Worm (Caenorhabditis elegans) whole organism, late embryonic: ENCODE data around the gene srz-102.
"Not testable (repeated sequence)": the region's sequence is repeated elsewhere in the genome, so short reads cannot be mapped to it uniquely, and the experiment has no call there.

ENCODE experiments used
- F13H6.1 ChIP-seq: sonication (generic microtip); optimal IDR thresholded peaks from 2 replicates; lab custom pipeline; 2016; ENCODE audit warnings: missing genetic modification characterization, missing compliant biosample characterization
- ama-1 ChIP-seq: fragments of 150-350 bp; optimal IDR thresholded peaks from 2 replicates; lab custom pipeline; 2014
- ceh-24 ChIP-seq: sonication (generic microtip); optimal IDR thresholded peaks from 2 replicates; lab custom pipeline; 2016; ENCODE audit warnings: mild to moderate bottlenecking, missing genetic modification characterization, missing compliant biosample characterization
- ceh-30 ChIP-seq: fragments of 150-350 bp; optimal IDR thresholded peaks from 2 replicates; lab custom pipeline; 2014; ENCODE audit warnings: missing biosample characterization, missing genetic modification characterization
- ceh-31 ChIP-seq: sonication (generic microtip); optimal IDR thresholded peaks from 2 replicates; lab custom pipeline; 2016; ENCODE audit warnings: missing genetic modification characterization, missing compliant biosample characterization
- ceh-34 ChIP-seq: sonication (generic microtip); optimal IDR thresholded peaks from 2 replicates; lab custom pipeline; 2016; ENCODE audit warnings: mild to moderate bottlenecking, missing genetic modification characterization, missing compliant biosample characterization
- ceh-45 ChIP-seq: fragments of 200-800 bp; sonication (Bioruptor generic); IDR thresholded peaks from 2 replicates; pipeline ENCODE4 v1.3.6; 2022; ENCODE audit warnings: missing genetic modification reagents, missing genetic modification characterization, missing compliant biosample characterization
- ceh-9 ChIP-seq: sonication (generic microtip); optimal IDR thresholded peaks from 2 replicates; lab custom pipeline; 2016; ENCODE audit warnings: mild to moderate bottlenecking, missing genetic modification characterization, inconsistent platforms, missing compliant biosample characterization
- dmd-4 ChIP-seq: sonication (generic microtip); optimal IDR thresholded peaks from 2 replicates; lab custom pipeline; 2016; ENCODE audit warnings: borderline replicate concordance, missing genetic modification characterization, missing compliant biosample characterization
- dve-1 ChIP-seq: sonication (generic microtip); optimal IDR thresholded peaks from 2 replicates; lab custom pipeline; 2017; ENCODE audit warnings: antibody characterized with exemption, mild to moderate bottlenecking, missing genetic modification characterization, missing compliant biosample characterization
- elt-4 ChIP-seq: sonication (generic microtip); optimal IDR thresholded peaks from 2 replicates; lab custom pipeline; 2016; ENCODE audit warnings: missing genetic modification characterization, missing compliant biosample characterization
- fax-1 ChIP-seq: sonication (generic microtip); optimal IDR thresholded peaks from 2 replicates; lab custom pipeline; 2016; ENCODE audit warnings: missing genotype, missing genetic modification characterization, missing compliant biosample characterization
- gmeb-2 ChIP-seq: sonication (generic microtip); optimal IDR thresholded peaks from 2 replicates; lab custom pipeline; 2016; ENCODE audit warnings: missing genetic modification characterization, inconsistent platforms, missing compliant biosample characterization
- hlh-13 ChIP-seq: fragments of 200-800 bp; sonication (Bioruptor generic); optimal IDR thresholded peaks from 2 replicates; lab custom pipeline; 2018; ENCODE audit warnings: mild to moderate bottlenecking, missing genetic modification characterization, missing compliant biosample characterization
- hlh-15 ChIP-seq: sonication (generic microtip); optimal IDR thresholded peaks from 2 replicates; lab custom pipeline; 2016; ENCODE audit warnings: missing genetic modification characterization, missing compliant biosample characterization
- hlh-30 ChIP-seq: sonication (generic microtip); optimal IDR thresholded peaks from 2 replicates; lab custom pipeline; 2017; ENCODE audit warnings: antibody characterized with exemption, missing genetic modification characterization, missing compliant biosample characterization; ENCODE audit not compliant: insufficient read depth
- hlh-8 ChIP-seq: sonication (generic microtip); optimal IDR thresholded peaks from 2 replicates; lab custom pipeline; 2016; ENCODE audit warnings: missing genotype, missing genetic modification characterization, missing compliant biosample characterization
- madf-2 ChIP-seq: sonication (generic microtip); optimal IDR thresholded peaks from 2 replicates; lab custom pipeline; 2017; ENCODE audit warnings: missing genetic modification characterization, missing compliant biosample characterization
- mec-3 ChIP-seq: sonication (generic microtip); optimal IDR thresholded peaks from 2 replicates; lab custom pipeline; 2016; ENCODE audit warnings: borderline replicate concordance, missing genetic modification characterization, missing compliant biosample characterization
- nhr-232 ChIP-seq: sonication (generic microtip); optimal IDR thresholded peaks from 2 replicates; lab custom pipeline; 2016; ENCODE audit warnings: missing genetic modification characterization, missing compliant biosample characterization
- odd-2 ChIP-seq: sonication (generic microtip); optimal IDR thresholded peaks from 2 replicates; lab custom pipeline; 2017; ENCODE audit warnings: antibody characterized with exemption, mild to moderate bottlenecking, missing genetic modification characterization, missing compliant biosample characterization
- pha-2 ChIP-seq: sonication (generic microtip); optimal IDR thresholded peaks from 2 replicates; lab custom pipeline; 2017; ENCODE audit warnings: mild to moderate bottlenecking, missing genetic modification characterization, missing compliant biosample characterization
- pha-4 ChIP-seq: fragments of 150-350 bp; optimal IDR thresholded peaks from 2 replicates; lab custom pipeline; 2018; ENCODE audit warnings: missing biosample characterization, missing genetic modification reagents, missing genetic modification characterization
- sdc-2 ChIP-seq: sonication (generic microtip); optimal IDR thresholded peaks from 2 replicates; lab custom pipeline; 2016; ENCODE audit warnings: missing genotype, missing genetic modification characterization, missing compliant biosample characterization
- sox-2 ChIP-seq: fragments of 200-800 bp; sonication (Bioruptor generic); IDR thresholded peaks from 2 replicates; pipeline ENCODE4 v1.3.6; 2022; ENCODE audit warnings: missing genetic modification reagents, missing genetic modification characterization, missing compliant biosample characterization
- unc-3 ChIP-seq, 2 experiments: fragments of 200-800 bp in 1 of 2; sonication (Bioruptor generic) in 1 of 2; sonication (generic microtip) in 1 of 2; conservative IDR thresholded peaks in 1 of 2; optimal IDR thresholded peaks in 1 of 2; 2 replicates each; pipeline versions ENCODE4 v1.3.6 to Lab custom; 2016 to 2022; ENCODE audit warnings: missing compliant biosample characterization in 2 of 2, missing genetic modification characterization in 2 of 2, missing genetic modification reagents in 1 of 2
- unc-55 ChIP-seq: sonication (generic microtip); optimal IDR thresholded peaks from 2 replicates; lab custom pipeline; 2017; ENCODE audit warnings: missing biosample characterization, missing genetic modification reagents, missing genetic modification characterization
- unc-86 ChIP-seq: sonication (generic microtip); optimal IDR thresholded peaks from 2 replicates; lab custom pipeline; 2016; ENCODE audit warnings: missing genetic modification characterization, missing compliant biosample characterization
- zip-5 ChIP-seq: sonication (generic microtip); optimal IDR thresholded peaks from 2 replicates; lab custom pipeline; 2016; ENCODE audit warnings: missing genetic modification characterization, missing compliant biosample characterization

Gene srz-102

ce11 chrV:16646372-16646771 lies 41.0 kb upstream of the srz-102 start, which contains the start of gene W06G6.9:
W06G6.9 (minus strand) TSS chrV:16646472.
- no peak for TF ChIP-seq sox-2 (GFP tag; lab: Robert Waterston, UW)
- TF ChIP-seq gmeb-2 = no peak
- TF ChIP-seq, all 69 proteins: peak for 0

ce11 chrV:16647093-16647492 lies 40.2 kb upstream of the srz-102 start, which contains the start of gene W06G6.10:
W06G6.10 (minus strand) TSS chrV:16647193.
- TF ChIP-seq gmeb-2 (no peak), hlh-8 (tag; lab: Kevin White, UChicago) (no peak), hlh-13 (GFP tag; lab: Kevin White, UChicago) (no peak), unc-55 (GFP tag; lab: Kevin White, UChicago) (no peak), unc-3 (GFP tag; conservative IDR thresholded peaks at IDR 0.05; lab: Robert Waterston, UW) (no peak), unc-3 (tag; optimal IDR thresholded peaks at IDR 0.05; lab: Kevin White, UChicago) (no peak), fax-1 (no peak), ceh-31 (tag; lab: Kevin White, UChicago) (no peak), ceh-30 (tag; lab: Kevin White, UChicago) (no peak)
- TF ChIP-seq, all 69 proteins: peak for 0

ce11 chrV:16648317-16649018 lies 38.9 kb upstream of the srz-102 start, which contains the start of gene W06G6.20:
W06G6.20 (minus strand) TSS chrV:16648367.
- TF ChIP-seq hlh-13 (GFP tag; lab: Kevin White, UChicago) = no peak
- TF ChIP-seq pha-2 (tag; lab: Kevin White, UChicago) = no peak
- TF ChIP-seq ama-1 (lab: Kevin White, UChicago) = no peak
- no peak for TF ChIP-seq hlh-30 (tag; lab: Kevin White, UChicago)
- TF ChIP-seq unc-3 (GFP tag; conservative IDR thresholded peaks at IDR 0.05; lab: Robert Waterston, UW) = no peak
- TF ChIP-seq unc-3 (tag; optimal IDR thresholded peaks at IDR 0.05; lab: Kevin White, UChicago) = no peak
- TF ChIP-seq sdc-2 = no peak
- no peak for TF ChIP-seq dmd-4 (tag; lab: Kevin White, UChicago)
- no peak for TF ChIP-seq nhr-232
- no peak for TF ChIP-seq F13H6.1
- no peak for TF ChIP-seq zip-5 (tag; lab: Kevin White, UChicago)
- TF ChIP-seq odd-2 (tag; lab: Kevin White, UChicago) = no peak
- TF ChIP-seq ceh-45 (GFP tag; lab: Robert Waterston, UW) = no peak
- no peak for TF ChIP-seq madf-2
- no peak for TF ChIP-seq elt-4 (tag; lab: Kevin White, UChicago)

- not testable (repeated sequence) for TF ChIP-seq ceh-24, ceh-34, hlh-15 (tag; lab: Kevin White, UChicago)
- TF ChIP-seq, all 69 proteins: peak for 0; not testable (repeated sequence) for 69
Measured at ce11 chrV:16649200-16649599, 38.1 kb upstream of the srz-102 start, which contains the start of gene W06G6.11. W06G6.11 (minus strand) TSS chrV:16649300.

ce11 chrV:16654242-16654641 lies 33.1 kb upstream of the srz-102 start, which contains the start of gene W06G6.15:
W06G6.15 (plus strand) TSS chrV:16654542.
- not testable (repeated sequence) for TF ChIP-seq fax-1; unc-86 (tag; lab: Kevin White, UChicago); mec-3 (tag; lab: Kevin White, UChicago)

ce11 chrV:16660816-16661215 lies 26.5 kb upstream of the srz-102 start, which contains the start of gene Y70C5B.2:
Y70C5B.2 (minus strand) TSS chrV:16660916.
- TF ChIP-seq ceh-9; dve-1 (tag; lab: Kevin White, UChicago); pha-4 (tag; lab: Kevin White, UChicago): not testable (repeated sequence)
